Worm (Caenorhabditis elegans) whole organism, mixed stage, embryonic: Measurements from ENCODE around the gene xpb-1.

Source experiments
- blmp-1 ChIP-seq: fragments of 150-350 bp; optimal IDR thresholded peaks from 2 replicates; lab custom pipeline; 2014; ENCODE audit warnings: missing biosample characterization, missing genetic modification characterization
- lsy-2 ChIP-seq: fragments of 150-350 bp; optimal IDR thresholded peaks from 2 replicates; lab custom pipeline; 2014; ENCODE audit warnings: missing biosample characterization, missing genetic modification characterization
- mep-1 ChIP-seq: fragments of 150-350 bp; optimal IDR thresholded peaks from 2 replicates; lab custom pipeline; 2017; ENCODE audit warnings: missing biosample characterization, missing genetic modification reagents, missing genetic modification characterization, inconsistent platforms
- mls-2 ChIP-seq: sonication (generic microtip); optimal IDR thresholded peaks from 2 replicates; lab custom pipeline; 2016; ENCODE audit warnings: mild to moderate bottlenecking, missing genetic modification characterization, moderate library complexity, missing compliant biosample characterization
- nhr-237 ChIP-seq: fragments of 150-350 bp; optimal IDR thresholded peaks from 2 replicates; lab custom pipeline; 2014; ENCODE audit warnings: missing biosample characterization, missing genetic modification characterization
- nhr-28 ChIP-seq: fragments of 150-350 bp; optimal IDR thresholded peaks from 2 replicates; lab custom pipeline; 2014; ENCODE audit warnings: missing biosample characterization, missing genetic modification characterization
- nhr-76 ChIP-seq: sonication (generic microtip); optimal IDR thresholded peaks from 2 replicates; lab custom pipeline; 2017; ENCODE audit warnings: missing biosample characterization, missing genetic modification characterization
- pha-4 ChIP-seq: fragments of 150-350 bp; optimal IDR thresholded peaks from 2 replicates; lab custom pipeline; 2018; ENCODE audit warnings: missing biosample characterization, missing genetic modification reagents, missing genetic modification characterization
- unc-120 ChIP-seq: sonication (generic microtip); optimal IDR thresholded peaks from 2 replicates; lab custom pipeline; 2017; ENCODE audit warnings: missing genetic modification characterization, missing compliant biosample characterization; ENCODE audit not compliant: poor library complexity, severe bottlenecking
- unc-62 ChIP-seq: fragments of 150-350 bp; optimal IDR thresholded peaks from 2 replicates; lab custom pipeline; 2014; ENCODE audit warnings: missing biosample characterization, missing genetic modification reagents, missing genetic modification characterization
- ztf-11 ChIP-seq: fragments of 150-350 bp; optimal IDR thresholded peaks from 2 replicates; lab custom pipeline; 2014; ENCODE audit warnings: missing biosample characterization, missing genetic modification characterization

DNA sequence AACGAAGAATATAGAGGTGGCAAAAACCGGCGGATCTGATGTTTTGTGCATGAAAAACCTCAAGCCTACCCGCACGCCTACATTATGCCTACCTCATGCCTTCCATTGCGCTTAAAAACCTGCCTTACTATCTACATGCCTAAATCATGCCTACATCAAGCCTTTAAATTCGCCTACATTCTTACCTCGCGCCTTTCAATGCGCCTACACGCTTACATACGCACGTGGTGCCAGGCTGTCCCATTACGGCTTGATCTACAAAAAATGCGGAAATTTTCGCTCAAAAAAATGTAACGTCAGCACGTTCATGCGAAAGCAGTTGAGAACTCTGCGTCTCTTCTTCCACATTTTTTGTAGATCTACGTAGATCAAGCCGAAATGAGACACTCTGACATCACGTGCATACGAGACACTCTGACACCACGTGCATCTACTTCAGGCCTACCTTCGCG, 42.3 kb upstream of the xpb-1 start, which contains the start of gene fbxa-220:
- TF ChIP-seq nhr-76 (no peak), ztf-11 (tag; lab: Kevin White, UChicago) (no peak), nhr-237 (tag; lab: Kevin White, UChicago) (no peak), unc-62 (no peak), blmp-1 (tag; lab: Kevin White, UChicago) (no peak), mls-2 (no peak), lsy-2 (tag; lab: Kevin White, UChicago) (no peak), unc-120 (tag; lab: Kevin White, UChicago) (no peak), nhr-28 (tag; lab: Kevin White, UChicago) (no peak), mep-1 (tag; lab: Kevin White, UChicago) (no peak), pha-4 (tag; lab: Kevin White, UChicago) (no peak)
